Fruit fly (Drosophila melanogaster) Kc167 (cell line): ENCODE measurements around the gene bark.

ENCODE experiments used
- Myc ChIP-seq: fragments of >200 bp; optimal IDR thresholded peaks from 2 replicates; lab custom pipeline; 2017; ENCODE audit warnings: missing external identifiers
- Sin3A ChIP-seq: fragments of >200 bp; optimal IDR thresholded peaks from 2 replicates; lab custom pipeline; 2018; ENCODE audit warnings: missing external identifiers
- h ChIP-seq: fragments of >200 bp; optimal IDR thresholded peaks from 3 replicates; lab custom pipeline; 2018; ENCODE audit warnings: missing external identifiers
- insv ChIP-seq: fragments of >200 bp; optimal IDR thresholded peaks from 3 replicates; lab custom pipeline; 2018; ENCODE audit warnings: missing external identifiers
- psq ChIP-seq: fragments of >200 bp; optimal IDR thresholded peaks from 2 replicates; lab custom pipeline; 2017; ENCODE audit warnings: missing external identifiers

DNA sequence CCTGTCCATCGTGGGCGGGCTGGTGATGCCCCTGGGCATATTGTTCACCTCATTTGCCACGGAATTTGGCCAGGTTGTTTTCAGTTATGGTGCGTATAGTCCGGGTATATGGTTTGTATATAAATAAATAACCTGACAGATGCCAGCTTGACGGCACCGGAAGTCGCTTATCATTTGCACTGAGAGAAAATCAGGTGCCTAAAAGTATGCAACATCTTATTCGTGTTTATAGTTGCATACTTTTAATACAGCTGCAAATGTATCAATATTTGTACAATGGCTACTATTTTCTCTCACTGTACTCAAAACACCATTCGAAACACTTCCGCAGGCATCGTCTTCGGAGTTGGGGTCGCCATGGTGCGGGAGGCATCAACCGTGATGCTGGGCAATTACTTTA lies 38.3 kb upstream of the bark start:
- TF ChIP-seq h (no peak), psq (no peak), insv (no peak), Sin3A (no peak), Myc (lab: Kevin White, UChicago) (no peak)
